Worm (Caenorhabditis elegans): ENCODE results near the gene zig-3.

The zig-3 gene

ce11 chrX:7916076-7916475 is 14.5 kb upstream of the zig-3 start:
- TF ChIP-seq dao-5 (tag; optimal IDR thresholded peaks at IDR 0.05), result no peak
- no peak for TF ChIP-seq W03F9.2 (tag; optimal IDR thresholded peaks at IDR 0.05)
- TF ChIP-seq him-1 (tag; optimal IDR thresholded peaks at IDR 0.05), result no peak

- no peak for TF ChIP-seq him-1 (tag; optimal IDR thresholded peaks at IDR 0.05)
- no peak for TF ChIP-seq dao-5 (tag; optimal IDR thresholded peaks at IDR 0.05)
- TF ChIP-seq W03F9.2 (tag; optimal IDR thresholded peaks at IDR 0.05), result no peak
Observed at ce11 chrX:7921130-7921529, 9.4 kb upstream of the zig-3 start.

- TF ChIP-seq him-1 (tag; optimal IDR thresholded peaks at IDR 0.05), result no peak
- TF ChIP-seq W03F9.2 (tag; optimal IDR thresholded peaks at IDR 0.05), result no peak
Observed at ce11 chrX:7925134-7925533, 5.4 kb upstream of the zig-3 start, which contains the start of gene zig-4. Gene zig-4, plus strand, starts transcription at chrX:7925434.

- TF ChIP-seq him-1 (tag; optimal IDR thresholded peaks at IDR 0.05) (no peak), dao-5 (tag; optimal IDR thresholded peaks at IDR 0.05) (no peak), W03F9.2 (tag; optimal IDR thresholded peaks at IDR 0.05) (no peak)
Observed at ce11 chrX:7932453-7932852, 1.9 kb downstream of the zig-3 start.

- TF ChIP-seq him-1 (tag; optimal IDR thresholded peaks at IDR 0.05) (no peak), W03F9.2 (tag; optimal IDR thresholded peaks at IDR 0.05) (no peak), dao-5 (tag; optimal IDR thresholded peaks at IDR 0.05) (no peak)
Observed at ce11 chrX:7942675-7943074, 12.1 kb downstream of the zig-3 start.

- TF ChIP-seq W03F9.2 (tag; optimal IDR thresholded peaks at IDR 0.05) (no peak), him-1 (tag; optimal IDR thresholded peaks at IDR 0.05) (no peak), dao-5 (tag; optimal IDR thresholded peaks at IDR 0.05) (no peak)
Observed at ce11 chrX:7944999-7945398, 14.4 kb downstream of the zig-3 start, which contains the start of gene tnt-3. Gene tnt-3, minus strand, starts transcription at chrX:7945099.

- TF ChIP-seq W03F9.2 (tag; optimal IDR thresholded peaks at IDR 0.05), result no peak
- TF ChIP-seq dao-5 (tag; optimal IDR thresholded peaks at IDR 0.05), result no peak
- TF ChIP-seq him-1 (tag; optimal IDR thresholded peaks at IDR 0.05), result no peak
Observed at ce11 chrX:7945438-7945837, 14.9 kb downstream of the zig-3 start.

ce11 chrX:7951578-7951977 is 21.0 kb downstream of the zig-3 start:
- peak; percentile 89 for TF ChIP-seq him-1 (tag; optimal IDR thresholded peaks at IDR 0.05)
- no peak for TF ChIP-seq W03F9.2 (tag; optimal IDR thresholded peaks at IDR 0.05)
- TF ChIP-seq dao-5 (tag; optimal IDR thresholded peaks at IDR 0.05), result no peak

ce11 chrX:7952226-7953062 is 21.9 kb downstream of the zig-3 start:
- no peak for TF ChIP-seq dao-5 (tag; optimal IDR thresholded peaks at IDR 0.05)
- no peak for TF ChIP-seq him-1 (tag; optimal IDR thresholded peaks at IDR 0.05)
- no peak for TF ChIP-seq W03F9.2 (tag; optimal IDR thresholded peaks at IDR 0.05)

- no peak for TF ChIP-seq W03F9.2 (tag; optimal IDR thresholded peaks at IDR 0.05)
Observed at ce11 chrX:7953063-7953337, 22.4 kb downstream of the zig-3 start.

ce11 chrX:7953695-7954094 is 23.1 kb downstream of the zig-3 start:
- TF ChIP-seq him-1 (tag; optimal IDR thresholded peaks at IDR 0.05), result no peak
- TF ChIP-seq dao-5 (tag; optimal IDR thresholded peaks at IDR 0.05), result no peak
- no peak for TF ChIP-seq W03F9.2 (tag; optimal IDR thresholded peaks at IDR 0.05)

- no peak for TF ChIP-seq him-1 (tag; optimal IDR thresholded peaks at IDR 0.05)
- no peak for TF ChIP-seq W03F9.2 (tag; optimal IDR thresholded peaks at IDR 0.05)
- TF ChIP-seq dao-5 (tag; optimal IDR thresholded peaks at IDR 0.05), result no peak
Observed at ce11 chrX:7954328-7954727, 23.8 kb downstream of the zig-3 start, which contains the start of gene dct-1. Gene dct-1, plus strand, starts transcription at chrX:7954354.

ce11 chrX:7956449-7956848 is 25.9 kb downstream of the zig-3 start:
- TF ChIP-seq him-1 (tag; optimal IDR thresholded peaks at IDR 0.05) (no peak), dao-5 (tag; optimal IDR thresholded peaks at IDR 0.05) (no peak), W03F9.2 (tag; optimal IDR thresholded peaks at IDR 0.05) (no peak)

- TF ChIP-seq dao-5 (tag; optimal IDR thresholded peaks at IDR 0.05) (no peak), W03F9.2 (tag; optimal IDR thresholded peaks at IDR 0.05) (no peak), him-1 (tag; optimal IDR thresholded peaks at IDR 0.05) (no peak)
Observed at ce11 chrX:7958203-7958602, 27.7 kb downstream of the zig-3 start, which contains the start of gene sfxn-2. Gene sfxn-2, minus strand, starts transcription at chrX:7958303.

ce11 chrX:7961623-7962022 is 31.1 kb downstream of the zig-3 start, which contains the start of gene sem-5:
Gene sem-5, minus strand, starts transcription at chrX:7961723.
- TF ChIP-seq W03F9.2 (tag; optimal IDR thresholded peaks at IDR 0.05) (no peak), him-1 (tag; optimal IDR thresholded peaks at IDR 0.05) (no peak), dao-5 (tag; optimal IDR thresholded peaks at IDR 0.05) (no peak)
